Worm (Caenorhabditis elegans) whole organism, midembryonic: ENCODE data around the gene nhr-90.

Experiments
- T22C8.4 ChIP-seq: fragments of 200-800 bp; sonication (Bioruptor generic); IDR thresholded peaks from 2 replicates; pipeline ENCODE4 v1.3.6; 2022; ENCODE audit warnings: missing genetic modification characterization, missing compliant biosample characterization
- cog-1 ChIP-seq: sonication (generic microtip); optimal IDR thresholded peaks from 2 replicates; lab custom pipeline; 2016; ENCODE audit warnings: missing genetic modification characterization, missing compliant biosample characterization
- flt-1 ChIP-seq: fragments of 200-800 bp; sonication (Bioruptor generic); IDR thresholded peaks from 2 replicates; pipeline ENCODE4 v1.3.6; 2022; ENCODE audit warnings: missing genetic modification characterization, missing compliant biosample characterization
- klf-2 ChIP-seq: fragments of 200-800 bp; sonication (Bioruptor generic); conservative IDR thresholded peaks from 2 replicates; pipeline ENCODE4 v1.3.6; 2022; ENCODE audit warnings: missing genetic modification reagents, missing genetic modification characterization, missing compliant biosample characterization
- med-1 ChIP-seq: sonication (generic microtip); optimal IDR thresholded peaks from 2 replicates; lab custom pipeline; 2017; ENCODE audit warnings: missing genetic modification characterization, mild to moderate bottlenecking, missing compliant biosample characterization, antibody characterized with exemption, missing genetic modification reagents; ENCODE audit not compliant: insufficient read depth
- ref-1 ChIP-seq: fragments of 200-800 bp; sonication (Bioruptor generic); conservative IDR thresholded peaks from 2 replicates; pipeline ENCODE4 v1.3.6; 2022; ENCODE audit warnings: missing genetic modification reagents, missing genetic modification characterization, missing compliant biosample characterization
- tab-1 ChIP-seq: fragments of 200-800 bp; sonication (Bioruptor generic); IDR thresholded peaks from 2 replicates; pipeline ENCODE4 v1.3.6; 2022; ENCODE audit warnings: missing genetic modification characterization, missing compliant biosample characterization
- ztf-23 ChIP-seq: fragments of 200-800 bp; sonication (Bioruptor generic); IDR thresholded peaks from 2 replicates; pipeline ENCODE4 v1.3.6; 2022; ENCODE audit warnings: missing genetic modification reagents, missing genetic modification characterization, missing compliant biosample characterization
- ztf-29 ChIP-seq: fragments of 200-800 bp; sonication (Bioruptor generic); IDR thresholded peaks from 2 replicates; pipeline ENCODE4 v1.3.6; 2022; ENCODE audit warnings: missing genetic modification reagents, missing genetic modification characterization, missing compliant biosample characterization

DNA sequence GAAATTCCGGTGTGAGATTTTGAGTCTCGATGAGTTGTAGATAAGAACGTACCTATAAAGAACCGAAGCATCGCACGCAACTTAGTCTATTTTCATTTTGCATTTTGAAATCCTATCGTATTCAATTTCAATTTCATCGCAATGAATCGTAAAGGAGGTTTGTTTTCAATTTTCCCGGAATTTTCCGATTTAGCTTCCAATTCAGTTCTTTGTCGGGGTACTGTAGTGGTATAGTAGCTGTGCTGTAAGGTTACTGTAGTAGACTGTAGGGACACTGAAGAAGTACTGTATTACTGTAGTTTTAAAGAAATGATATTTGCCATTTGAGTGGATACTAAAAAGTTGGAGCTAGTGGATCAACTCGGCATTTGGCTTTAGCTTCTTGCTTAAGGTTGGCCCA lies 10.5 kb upstream of the nhr-90 start:
- no peak for TF ChIP-seq cog-1
- no peak for TF ChIP-seq tab-1 (GFP tag; lab: Robert Waterston, UW)
- TF ChIP-seq flt-1 (GFP tag; lab: Robert Waterston, UW) = no peak
- no peak for TF ChIP-seq ztf-23 (GFP tag; lab: Robert Waterston, UW)
- no peak for TF ChIP-seq ref-1 (GFP tag; lab: Robert Waterston, UW)
- TF ChIP-seq med-1 (GFP tag; lab: Kevin White, UChicago) = no peak
- TF ChIP-seq klf-2 (GFP tag; lab: Robert Waterston, UW) = no peak
- no peak for TF ChIP-seq ztf-29 (GFP tag; lab: Robert Waterston, UW)
- no peak for TF ChIP-seq T22C8.4
